Fruit fly (Drosophila melanogaster) whole organism, adult: ENCODE results near the gene CG31999.
A peak's percentile ranks its signal among the peaks of the same experiment; 100 is the strongest.

ENCODE experiments used
- CG11617 ChIP-seq: fragments of 200-800 bp; sonication (Bioruptor generic); optimal IDR thresholded peaks from 2 replicates; lab custom pipeline; 2017; ENCODE audit warnings: mild to moderate bottlenecking, missing biosample characterization, missing genetic modification reagents, missing genetic modification characterization
- CG12768 ChIP-seq: fragments of 200-800 bp; sonication (Bioruptor generic); optimal IDR thresholded peaks from 2 replicates; lab custom pipeline; 2017; ENCODE audit warnings: missing biosample characterization, missing genetic modification characterization, mild to moderate bottlenecking, moderate library complexity, missing genetic modification reagents
- CG14711 ChIP-seq: fragments of 200-800 bp; sonication (Bioruptor generic); optimal IDR thresholded peaks from 2 replicates; lab custom pipeline; 2018; ENCODE audit warnings: missing biosample characterization, mild to moderate bottlenecking, missing genetic modification characterization, moderate library complexity
- CG1620 ChIP-seq: fragments of 200-800 bp; sonication (Bioruptor generic); optimal IDR thresholded peaks from 2 replicates; lab custom pipeline; 2016; ENCODE audit warnings: missing biosample characterization, missing genetic modification characterization
- CG33017 ChIP-seq: fragments of 200-800 bp; sonication (Bioruptor generic); optimal IDR thresholded peaks from 2 replicates; lab custom pipeline; 2018; ENCODE audit warnings: missing biosample characterization, mild to moderate bottlenecking, missing genetic modification characterization, moderate library complexity
- CG5204 ChIP-seq: fragments of 200-800 bp; sonication (Bioruptor generic); optimal IDR thresholded peaks from 2 replicates; lab custom pipeline; 2016; ENCODE audit warnings: missing biosample characterization, missing genetic modification characterization
- CG7045 ChIP-seq: fragments of 200-800 bp; sonication (Bioruptor generic); optimal IDR thresholded peaks from 2 replicates; lab custom pipeline; 2017; ENCODE audit warnings: missing biosample characterization, mild to moderate bottlenecking, missing genetic modification characterization
- CG7101 ChIP-seq: fragments of 200-800 bp; sonication (Bioruptor generic); optimal IDR thresholded peaks from 2 replicates; lab custom pipeline; 2018; ENCODE audit warnings: missing biosample characterization, mild to moderate bottlenecking, missing genetic modification characterization, moderate library complexity
- Clk ChIP-seq: fragments of 200-800 bp; sonication (Bioruptor generic); optimal IDR thresholded peaks from 2 replicates; lab custom pipeline; 2017; ENCODE audit warnings: missing biosample characterization, missing genetic modification characterization
- Crg-1 ChIP-seq: fragments of 200-800 bp; sonication (Bioruptor generic); optimal IDR thresholded peaks from 2 replicates; lab custom pipeline; 2016; ENCODE audit warnings: missing biosample characterization, missing genetic modification characterization
- Hr96 ChIP-seq: fragments of 200-800 bp; sonication (Bioruptor generic); optimal IDR thresholded peaks from 2 replicates; lab custom pipeline; 2016; ENCODE audit warnings: missing biosample characterization, missing genetic modification characterization
- Mnt ChIP-seq: fragments of 200-800 bp; sonication (Bioruptor generic); optimal IDR thresholded peaks from 2 replicates; lab custom pipeline; 2016; ENCODE audit warnings: missing biosample characterization, mild to moderate bottlenecking, missing genetic modification characterization
- bab1 ChIP-seq: fragments of 200-800 bp; sonication (Bioruptor generic); optimal IDR thresholded peaks from 3 replicates; lab custom pipeline; 2019; ENCODE audit warnings: missing biosample characterization, mild to moderate bottlenecking, missing genetic modification characterization, moderate library complexity
- cic ChIP-seq: fragments of 200-800 bp; sonication (Bioruptor generic); optimal IDR thresholded peaks from 2 replicates; lab custom pipeline; 2017; ENCODE audit warnings: missing biosample characterization, mild to moderate bottlenecking, missing genetic modification characterization, moderate library complexity
- cnc ChIP-seq, 2 experiments: fragments of >200 bp; optimal IDR thresholded peaks; 2 replicates each; lab custom pipeline; 2017
- kay ChIP-seq: fragments of 200-800 bp; sonication (Bioruptor generic); peaks from one replicate; lab custom pipeline; 2016; ENCODE audit warnings: missing biosample characterization, missing genetic modification characterization, borderline replicate concordance
- ovo ChIP-seq: fragments of 200-800 bp; sonication (Bioruptor generic); optimal IDR thresholded peaks from 2 replicates; lab custom pipeline; 2016; ENCODE audit warnings: missing biosample characterization, missing genetic modification characterization
- pad ChIP-seq: fragments of 200-800 bp; sonication (Bioruptor generic); optimal IDR thresholded peaks from 3 replicates; lab custom pipeline; 2017; ENCODE audit warnings: missing biosample characterization, missing genetic modification characterization, mild to moderate bottlenecking, moderate library complexity, missing genetic modification reagents
- tj ChIP-seq: fragments of 200-800 bp; sonication (Bioruptor generic); optimal IDR thresholded peaks from 3 replicates; lab custom pipeline; 2017; ENCODE audit warnings: missing biosample characterization, mild to moderate bottlenecking, missing genetic modification characterization, moderate library complexity
- toe ChIP-seq: fragments of 200-800 bp; sonication (Bioruptor generic); optimal IDR thresholded peaks from 2 replicates; lab custom pipeline; 2016; ENCODE audit warnings: missing biosample characterization, missing genetic modification characterization

CG31999 gene

DNA sequence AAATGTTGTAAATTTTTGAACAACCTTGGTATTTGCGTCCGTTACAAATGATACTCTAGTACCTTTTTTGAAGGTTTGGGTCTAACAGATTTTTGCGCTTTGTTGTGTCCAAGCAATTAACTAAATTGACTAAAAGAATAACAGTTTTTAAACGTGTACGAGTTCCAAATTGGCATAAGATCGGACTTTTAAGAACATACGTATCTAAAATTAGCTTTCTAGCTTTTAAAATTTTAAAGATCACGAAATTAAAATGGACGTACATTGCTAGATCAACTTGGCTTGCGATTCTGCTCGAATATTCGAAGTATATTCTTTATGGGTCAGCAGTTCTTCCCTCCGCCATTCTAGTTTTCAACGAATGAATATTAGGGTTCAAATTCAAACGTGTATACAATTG, 2.9 kb upstream of the CG31999 start, which contains the start of gene CG1674:
TSS of gene CG1674 (plus strand) at position 301 of the 400 bp plus-strand sequence.
- no peak for TF ChIP-seq cnc (optimal IDR thresholded peaks at IDR 0.05; lab: Kevin White, UChicago)
- TF ChIP-seq CG12768 (GFP tag; lab: Kevin White, UChicago) = no peak
- TF ChIP-seq Mnt (GFP tag; lab: Kevin White, UChicago) = no peak
- TF ChIP-seq tj (GFP tag; lab: Kevin White, UChicago) = no peak
- no peak for TF ChIP-seq CG1620 (GFP tag; lab: Kevin White, UChicago)
- TF ChIP-seq Crg-1 (GFP tag; lab: Kevin White, UChicago) = no peak
- no peak for TF ChIP-seq cic (GFP tag; lab: Kevin White, UChicago)
- no peak for TF ChIP-seq pad
- no peak for TF ChIP-seq CG11617 (GFP tag; lab: Kevin White, UChicago)
- TF ChIP-seq Hr96 (GFP tag; lab: Kevin White, UChicago) = no peak

DNA sequence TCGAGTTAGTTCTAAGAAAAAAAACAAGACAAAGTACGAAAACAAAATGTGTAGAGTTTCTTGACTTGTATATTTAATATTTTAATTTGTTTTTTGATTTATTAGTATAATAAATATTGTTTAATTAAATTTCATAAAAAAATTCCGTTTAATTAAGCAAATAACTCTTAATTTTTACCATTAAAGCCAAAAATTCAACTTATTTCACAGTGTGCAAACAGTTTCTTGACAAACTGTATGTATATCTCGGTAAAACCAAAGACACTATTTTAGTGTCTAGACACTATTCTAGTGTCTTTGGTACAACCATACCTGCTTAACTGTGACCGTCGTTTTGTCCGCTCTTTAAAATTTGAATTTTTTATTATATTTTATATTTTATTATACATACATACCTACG, 797 bp downstream of the CG31999 start:
- TF ChIP-seq CG33017 (no peak), bab1 (GFP tag; lab: Kevin White, UChicago) (no peak), CG11617 (GFP tag; lab: Kevin White, UChicago) (no peak), toe (GFP tag; lab: Kevin White, UChicago) (no peak), ovo (GFP tag; lab: Kevin White, UChicago) (no peak), Crg-1 (GFP tag; lab: Kevin White, UChicago) (no peak), CG12768 (GFP tag; lab: Kevin White, UChicago) (no peak), cnc (optimal IDR thresholded peaks at IDR 0.05; lab: Kevin White, UChicago) (no peak), kay (no peak), pad (no peak), CG14711 (tag; lab: Kevin White, UChicago) (no peak), CG1620 (GFP tag; lab: Kevin White, UChicago) (no peak), CG5204 (GFP tag; lab: Kevin White, UChicago) (no peak), Mnt (GFP tag; lab: Kevin White, UChicago) (no peak)

DNA sequence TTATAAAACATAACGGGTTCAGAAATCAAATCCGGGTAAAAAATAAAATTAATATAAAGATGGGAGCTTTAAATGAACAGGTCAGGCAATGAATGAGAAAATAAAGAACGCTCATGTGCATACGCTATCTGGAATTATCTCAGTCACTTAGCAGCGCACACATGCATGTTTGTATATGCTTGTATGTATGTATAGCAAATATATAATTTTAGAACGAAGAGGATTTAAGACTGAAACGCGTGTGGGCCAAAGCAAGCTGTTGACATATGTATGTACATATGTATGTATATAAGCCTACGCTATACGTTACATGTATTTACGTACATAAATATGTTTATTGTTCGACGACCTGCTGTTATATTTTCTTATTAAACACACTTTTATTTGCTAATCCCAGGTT, 1.7 kb downstream of the CG31999 start:
- TF ChIP-seq CG14711 (tag; lab: Kevin White, UChicago) (no peak), pad (no peak), CG5204 (GFP tag; lab: Kevin White, UChicago) (peak; percentile 14), Clk (GFP tag; lab: Kevin White, UChicago) (no peak), ovo (GFP tag; lab: Kevin White, UChicago) (no peak), toe (GFP tag; lab: Kevin White, UChicago) (no peak), cic (GFP tag; lab: Kevin White, UChicago) (peak; percentile 51), CG33017 (no peak), CG11617 (GFP tag; lab: Kevin White, UChicago) (no peak), Mnt (GFP tag; lab: Kevin White, UChicago) (no peak), cnc (optimal IDR thresholded peaks at IDR 0.05; lab: Kevin White, UChicago) (no peak), Hr96 (GFP tag; lab: Kevin White, UChicago) (no peak), Crg-1 (GFP tag; lab: Kevin White, UChicago) (no peak), CG1620 (GFP tag; lab: Kevin White, UChicago) (no peak), kay (peak; percentile 86), bab1 (GFP tag; lab: Kevin White, UChicago) (no peak), CG7101 (tag; lab: Kevin White, UChicago) (no peak), CG12768 (GFP tag; lab: Kevin White, UChicago) (no peak), CG7045 (no peak), tj (GFP tag; lab: Kevin White, UChicago) (no peak)

DNA sequence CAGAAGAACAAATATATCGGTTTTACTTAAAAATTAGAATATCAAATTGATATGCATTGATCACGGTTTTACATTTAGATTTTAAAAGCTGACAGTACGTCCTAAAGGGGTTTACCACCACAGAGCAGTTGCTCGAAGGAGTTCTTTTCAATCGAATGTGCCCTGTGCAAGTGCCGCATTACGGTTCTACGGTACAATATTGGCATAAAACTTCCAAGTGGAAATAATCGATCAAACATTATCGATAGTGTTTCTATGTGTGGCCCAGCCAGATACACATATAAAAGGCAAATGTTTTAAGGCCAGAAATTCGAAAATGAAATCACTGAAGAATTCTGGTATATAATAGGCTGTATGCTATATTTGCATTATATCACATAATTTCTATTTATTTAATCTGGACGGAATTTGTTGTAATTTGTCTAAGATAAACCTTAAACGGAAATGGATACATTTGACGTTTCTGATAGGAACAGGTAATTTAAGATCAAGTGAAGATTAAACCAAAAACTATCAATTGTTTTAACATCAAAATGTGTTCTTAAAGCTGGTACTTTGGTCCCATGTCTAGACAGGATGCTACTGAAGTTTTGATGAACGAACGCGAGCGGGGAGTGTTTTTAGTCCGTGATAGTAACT, 17.4 kb downstream of the CG31999 start, which contains the start of gene Crk:
TSS of gene Crk (plus strand) at position 214 of the 639 bp plus-strand sequence.
- TF ChIP-seq ovo (GFP tag; lab: Kevin White, UChicago) = no peak
- no peak for TF ChIP-seq cnc (optimal IDR thresholded peaks at IDR 0.05; lab: Kevin White, UChicago)
- TF ChIP-seq CG12768 (GFP tag; lab: Kevin White, UChicago) = no peak
- TF ChIP-seq bab1 (GFP tag; lab: Kevin White, UChicago) = peak; percentile 3
- no peak for TF ChIP-seq Hr96 (GFP tag; lab: Kevin White, UChicago)
- no peak for TF ChIP-seq pad
- TF ChIP-seq CG5204 (GFP tag; lab: Kevin White, UChicago) = no peak
- no peak for TF ChIP-seq tj (GFP tag; lab: Kevin White, UChicago)
- no peak for TF ChIP-seq CG14711 (tag; lab: Kevin White, UChicago)
- TF ChIP-seq Mnt (GFP tag; lab: Kevin White, UChicago) = no peak
- no peak for TF ChIP-seq CG11617 (GFP tag; lab: Kevin White, UChicago)
- TF ChIP-seq kay = peak; percentile 75
- no peak for TF ChIP-seq CG7101 (tag; lab: Kevin White, UChicago)
- TF ChIP-seq CG1620 (GFP tag; lab: Kevin White, UChicago) = peak; percentile 33

DNA sequence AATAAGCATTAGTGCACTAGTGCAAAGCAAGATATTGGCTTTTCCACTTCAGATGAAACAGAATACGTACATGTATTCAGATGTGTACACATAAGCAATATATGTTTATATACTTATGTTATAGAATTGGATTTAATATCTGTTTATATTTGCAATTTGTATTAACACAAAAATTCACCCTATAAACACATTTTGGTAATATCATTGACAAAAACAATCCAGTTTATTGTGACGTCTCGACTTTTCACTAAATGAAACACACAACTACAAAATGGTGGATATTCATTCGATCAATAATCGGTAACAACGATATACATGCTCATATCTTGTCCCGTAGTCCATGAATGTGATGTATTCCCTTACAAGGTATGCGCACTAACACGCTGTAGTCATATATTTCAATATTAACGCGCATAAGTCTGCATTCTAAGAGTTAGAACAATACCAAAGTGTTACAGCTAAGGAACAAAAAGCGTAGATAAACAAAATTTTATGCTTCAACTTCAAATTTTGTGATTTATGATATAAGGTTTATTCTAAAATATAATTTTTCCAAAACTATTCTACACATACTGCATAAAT, 21.8 kb downstream of the CG31999 start, which contains the start of gene CG31998:
TSS of gene CG31998 (minus strand) at position 275 of the 582 bp plus-strand sequence.
- TF ChIP-seq CG5204 (GFP tag; lab: Kevin White, UChicago) (peak; percentile 42), cnc (optimal IDR thresholded peaks at IDR 0.05; lab: Kevin White, UChicago) (no peak), bab1 (GFP tag; lab: Kevin White, UChicago) (peak; percentile 66), CG33017 (peak; percentile 9)
